Worm (Caenorhabditis elegans) whole organism, young adult: ENCODE data around the gene VZK822L.2.

Source experiments
- B0035.1 ChIP-seq: sonication (generic microtip); optimal IDR thresholded peaks from 2 replicates; lab custom pipeline; 2016; ENCODE audit warnings: missing genetic modification characterization, mild to moderate bottlenecking, missing compliant biosample characterization, missing genotype, missing genetic modification reagents
- B0261.1 ChIP-seq: sonication (generic microtip); optimal IDR thresholded peaks from 2 replicates; lab custom pipeline; 2016; ENCODE audit warnings: mild to moderate bottlenecking, missing genetic modification characterization, moderate library complexity, missing compliant biosample characterization
- C17E4.6 ChIP-seq: fragments of 200-800 bp; sonication (Bioruptor generic); IDR thresholded peaks from 2 replicates; pipeline ENCODE4 v1.3.6; 2022; ENCODE audit warnings: missing genetic modification reagents, missing genetic modification characterization, missing compliant biosample characterization
- F10E7.11 ChIP-seq: sonication (generic microtip); optimal IDR thresholded peaks from 2 replicates; lab custom pipeline; 2017; ENCODE audit warnings: mild to moderate bottlenecking, missing genetic modification characterization, moderate library complexity, missing compliant biosample characterization
- F33H1.4 ChIP-seq: fragments of 200-800 bp; sonication (Bioruptor generic); IDR thresholded peaks from 2 replicates; pipeline ENCODE4 v1.3.6; 2022; ENCODE audit warnings: missing genetic modification reagents, missing genetic modification characterization, missing compliant biosample characterization
- F55B11.4 ChIP-seq: sonication (generic microtip); optimal IDR thresholded peaks from 2 replicates; lab custom pipeline; 2016; ENCODE audit warnings: missing compliant biosample characterization, missing genetic modification characterization, borderline replicate concordance; ENCODE audit not compliant: insufficient read depth
- K11D2.4 ChIP-seq: fragments of 200-800 bp; sonication (Bioruptor generic); IDR thresholded peaks from 2 replicates; pipeline ENCODE4 v1.3.6; 2022; ENCODE audit warnings: missing genetic modification reagents, missing genetic modification characterization, missing compliant biosample characterization
- Y67H2A.10 ChIP-seq: fragments of 200-800 bp; sonication (Bioruptor generic); conservative IDR thresholded peaks from 2 replicates; pipeline ENCODE4 v1.3.6; 2022; ENCODE audit warnings: missing genetic modification reagents, missing genetic modification characterization, missing compliant biosample characterization
- akir-1 ChIP-seq: fragments of 200-800 bp; sonication (Bioruptor generic); optimal IDR thresholded peaks from 2 replicates; lab custom pipeline; 2018; ENCODE audit warnings: mild to moderate bottlenecking, missing genetic modification characterization, moderate library complexity, missing compliant biosample characterization
- ama-1 ChIP-seq, 3 experiments: fragments of 150-350 bp in 1 of 3; sonication (generic microtip) in 2 of 3; optimal IDR thresholded peaks; 2 replicates each; lab custom pipeline; 2014 to 2018; ENCODE audit warnings: missing biosample characterization in 2 of 3, missing genetic modification characterization in 2 of 3, missing genetic modification reagents in 2 of 3
- atf-7 ChIP-seq: sonication (generic microtip); optimal IDR thresholded peaks from 2 replicates; lab custom pipeline; 2017; ENCODE audit warnings: mild to moderate bottlenecking, missing genetic modification characterization, missing compliant biosample characterization
- cebp-1 ChIP-seq, 2 experiments: fragments of 200-800 bp in 1 of 2; sonication (Bioruptor generic) in 1 of 2; sonication (generic microtip) in 1 of 2; IDR thresholded peaks in 1 of 2; optimal IDR thresholded peaks in 1 of 2; 2 replicates each; pipeline versions ENCODE4 v1.3.6 to Lab custom; 2017 to 2022; ENCODE audit warnings: missing compliant biosample characterization in 2 of 2, missing genetic modification characterization in 2 of 2, mild to moderate bottlenecking in 1 of 2, missing genetic modification reagents in 1 of 2, moderate library complexity in 1 of 2
- chd-7 ChIP-seq: sonication (generic microtip); optimal IDR thresholded peaks from 2 replicates; lab custom pipeline; 2016; ENCODE audit warnings: mild to moderate bottlenecking, missing genetic modification characterization, moderate library complexity, missing compliant biosample characterization
- dpl-1 ChIP-seq: fragments of 150-350 bp; optimal IDR thresholded peaks from 2 replicates; lab custom pipeline; 2014; ENCODE audit warnings: missing biosample characterization, missing genetic modification reagents, missing genetic modification characterization
- ekl-4 ChIP-seq: fragments of 200-800 bp; sonication (Bioruptor generic); IDR thresholded peaks from 2 replicates; pipeline ENCODE4 v1.3.6; 2022; ENCODE audit warnings: missing genetic modification reagents, missing genetic modification characterization, missing compliant biosample characterization
- ets-4 ChIP-seq: fragments of 200-800 bp; sonication (Bioruptor generic); optimal IDR thresholded peaks from 2 replicates; lab custom pipeline; 2018; ENCODE audit warnings: mild to moderate bottlenecking, missing genetic modification characterization, missing compliant biosample characterization
- hlh-12 ChIP-seq: sonication (generic microtip); optimal IDR thresholded peaks from 2 replicates; lab custom pipeline; 2016; ENCODE audit warnings: missing genetic modification characterization, missing compliant biosample characterization
- hsf-1 ChIP-seq: fragments of 200-800 bp; sonication (Bioruptor generic); IDR thresholded peaks from 2 replicates; pipeline ENCODE4 v1.3.6; 2022; ENCODE audit warnings: missing genetic modification reagents, missing genetic modification characterization, missing compliant biosample characterization
- let-526 ChIP-seq: fragments of 200-800 bp; sonication (Bioruptor generic); IDR thresholded peaks from 2 replicates; pipeline ENCODE4 v1.3.6; 2022; ENCODE audit warnings: missing genetic modification reagents, missing genetic modification characterization, missing compliant biosample characterization
- lsl-1 ChIP-seq: fragments of 200-800 bp; sonication (Bioruptor generic); optimal IDR thresholded peaks from 2 replicates; lab custom pipeline; 2018; ENCODE audit warnings: mild to moderate bottlenecking, missing genetic modification characterization, moderate library complexity, missing compliant biosample characterization
- madf-10 ChIP-seq: sonication (generic microtip); optimal IDR thresholded peaks from 2 replicates; lab custom pipeline; 2016; ENCODE audit warnings: mild to moderate bottlenecking, missing genetic modification characterization, missing compliant biosample characterization
- madf-6 ChIP-seq: fragments of 200-800 bp; sonication (Bioruptor generic); IDR thresholded peaks from 2 replicates; pipeline ENCODE4 v1.3.6; 2022; ENCODE audit warnings: missing genetic modification reagents, missing genetic modification characterization, missing compliant biosample characterization
- nfya-1 ChIP-seq: sonication (generic microtip); optimal IDR thresholded peaks from 2 replicates; lab custom pipeline; 2017; ENCODE audit warnings: antibody characterized with exemption, missing compliant biosample characterization, missing genetic modification characterization, borderline replicate concordance; ENCODE audit not compliant: insufficient read depth
- nhr-80 ChIP-seq: sonication (generic microtip); optimal IDR thresholded peaks from 2 replicates; lab custom pipeline; 2016; ENCODE audit warnings: missing genetic modification characterization, missing compliant biosample characterization
- nhr-90 ChIP-seq: sonication (generic microtip); optimal IDR thresholded peaks from 2 replicates; lab custom pipeline; 2016; ENCODE audit warnings: missing genotype, mild to moderate bottlenecking, missing genetic modification characterization, missing compliant biosample characterization
- rcor-1 ChIP-seq: fragments of 200-800 bp; sonication (Bioruptor generic); IDR thresholded peaks from 2 replicates; pipeline ENCODE4 v1.3.6; 2022; ENCODE audit warnings: missing genetic modification reagents, missing genetic modification characterization, missing compliant biosample characterization
- repo-1 ChIP-seq: sonication (generic microtip); optimal IDR thresholded peaks from 2 replicates; lab custom pipeline; 2017; ENCODE audit warnings: mild to moderate bottlenecking, missing genetic modification characterization, missing compliant biosample characterization
- snpc-1.1 ChIP-seq: sonication (generic microtip); optimal IDR thresholded peaks from 2 replicates; lab custom pipeline; 2017; ENCODE audit warnings: missing genetic modification characterization, mild to moderate bottlenecking, missing compliant biosample characterization, antibody characterized with exemption, moderate library complexity, missing genotype, missing genetic modification reagents; ENCODE audit not compliant: insufficient read depth
- snpc-4 ChIP-seq, 5 experiments: fragments of 150-350 bp in 1 of 5; sonication (generic microtip) in 4 of 5; optimal IDR thresholded peaks; 2 replicates each; lab custom pipeline; 2014 to 2018; ENCODE audit warnings: missing genetic modification characterization in 5 of 5, missing biosample characterization in 3 of 5, antibody characterized with exemption in 2 of 5, mild to moderate bottlenecking in 2 of 5, missing compliant biosample characterization in 2 of 5, missing genotype in 2 of 5, moderate library complexity in 2 of 5, missing genetic modification reagents in 1 of 5
- somi-1 ChIP-seq: fragments of 200-800 bp; sonication (Bioruptor generic); optimal IDR thresholded peaks from 2 replicates; lab custom pipeline; 2018; ENCODE audit warnings: mild to moderate bottlenecking, missing genetic modification characterization, missing compliant biosample characterization
- tbp1 ChIP-seq: fragments of 200-800 bp; sonication (Bioruptor generic); optimal IDR thresholded peaks from 2 replicates; lab custom pipeline; 2018; ENCODE audit warnings: mild to moderate bottlenecking, missing genetic modification characterization, missing compliant biosample characterization
- tlf-1 ChIP-seq: fragments of 200-800 bp; sonication (Bioruptor generic); optimal IDR thresholded peaks from 2 replicates; lab custom pipeline; 2018; ENCODE audit warnings: mild to moderate bottlenecking, missing genetic modification characterization, missing compliant biosample characterization
- unc-62 ChIP-seq: fragments of 150-350 bp; optimal IDR thresholded peaks from 2 replicates; lab custom pipeline; 2014; ENCODE audit warnings: missing biosample characterization, missing genetic modification reagents, missing genetic modification characterization
- ztf-22 ChIP-seq: fragments of 200-800 bp; sonication (Bioruptor generic); optimal IDR thresholded peaks from 2 replicates; lab custom pipeline; 2018; ENCODE audit warnings: mild to moderate bottlenecking, missing genetic modification characterization, moderate library complexity, missing compliant biosample characterization
- ztf-26 ChIP-seq: sonication (generic microtip); optimal IDR thresholded peaks from 2 replicates; lab custom pipeline; 2017; ENCODE audit warnings: missing genetic modification characterization, missing compliant biosample characterization

Gene VZK822L.2

DNA sequence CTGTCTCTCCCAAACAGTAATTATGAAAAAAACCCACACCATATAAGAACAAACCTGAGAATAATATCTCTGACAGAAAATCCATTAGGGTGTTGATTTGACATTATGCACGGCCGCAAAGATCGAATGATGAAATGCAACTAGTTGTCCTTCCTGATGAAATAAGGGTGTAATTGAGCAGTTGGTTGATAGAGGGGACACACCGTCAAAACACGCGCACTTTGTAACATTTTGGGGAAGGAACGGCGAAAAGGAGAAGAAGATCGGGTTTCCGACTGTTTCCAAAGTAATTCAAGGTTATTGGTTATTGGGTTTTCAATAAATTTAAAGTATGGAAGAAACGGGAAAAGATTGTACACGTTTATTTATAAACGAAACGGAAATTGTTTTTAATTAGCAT lies 10.2 kb downstream of the VZK822L.2 start, which contains the start of gene ZK822.1:
ZK822.1 (minus strand) TSS at position 121 of the 400 bp plus-strand sequence.
- no peak for TF ChIP-seq rcor-1 (GFP tag; lab: Robert Waterston, UW)
- TF ChIP-seq repo-1: no peak
- TF ChIP-seq Y67H2A.10 (GFP tag; lab: Robert Waterston, UW): no peak
- no peak for TF ChIP-seq snpc-1.1 (tag; lab: Kevin White, UChicago)
- TF ChIP-seq cebp-1 (GFP tag; IDR thresholded peaks at IDR 0.05; lab: Robert Waterston, UW): no peak
- peak; percentile 10 for TF ChIP-seq cebp-1 (tag; optimal IDR thresholded peaks at IDR 0.05; lab: Kevin White, UChicago)
- TF ChIP-seq nhr-90 (tag; lab: Kevin White, UChicago): no peak

DNA sequence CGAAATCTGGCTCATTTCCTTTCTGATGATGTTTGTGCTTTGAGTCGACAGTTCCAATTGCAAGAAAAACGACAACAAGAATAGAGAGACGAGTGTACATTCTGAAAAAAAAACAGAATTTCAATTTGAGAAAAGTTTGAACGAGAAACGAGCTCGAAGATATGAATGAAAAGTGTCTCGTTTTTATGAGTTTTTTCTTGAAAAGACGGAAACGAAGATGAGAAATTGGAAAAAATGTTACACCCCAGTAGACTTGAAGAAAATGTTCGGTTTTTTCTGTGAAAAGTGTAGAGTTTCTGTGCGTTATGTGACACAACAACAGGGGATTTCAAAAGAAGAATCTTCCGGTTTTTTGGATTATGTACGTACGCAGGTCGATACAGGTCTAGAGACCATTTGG lies 11.3 kb downstream of the VZK822L.2 start, which contains the start of gene srlf-31:
srlf-31 (minus strand) TSS at position 101 of the 400 bp plus-strand sequence.
- TF ChIP-seq madf-10 (no peak), K11D2.4 (GFP tag; lab: Robert Waterston, UW) (no peak), atf-7 (tag; lab: Kevin White, UChicago) (no peak), snpc-4 (GFP tag; optimal IDR thresholded peaks at IDR 0.05; lab: Kevin White, UChicago) (no peak), snpc-4 (tag; optimal IDR thresholded peaks at IDR 0.05; lab: Kevin White, UChicago) (no peak), F55B11.4 (tag; lab: Kevin White, UChicago) (no peak), chd-7 (no peak), F33H1.4 (GFP tag; lab: Robert Waterston, UW) (no peak), dpl-1 (GFP tag; lab: Kevin White, UChicago) (no peak), ztf-22 (GFP tag; lab: Kevin White, UChicago) (no peak), ztf-26 (tag; lab: Kevin White, UChicago) (no peak), madf-6 (no peak), C17E4.6 (GFP tag; lab: Robert Waterston, UW) (no peak), B0035.1 (tag; lab: Kevin White, UChicago) (no peak)

ce11 chrIV:11924092-11924491 lies 12.3 kb downstream of the VZK822L.2 start:
- TF ChIP-seq B0261.1 (tag; lab: Kevin White, UChicago) (no peak), akir-1 (no peak), hlh-12 (no peak), tlf-1 (GFP tag; lab: Kevin White, UChicago) (no peak), hsf-1 (GFP tag; lab: Robert Waterston, UW) (no peak), F10E7.11 (no peak), somi-1 (GFP tag; lab: Kevin White, UChicago) (no peak), unc-62 (GFP tag; lab: Kevin White, UChicago) (no peak), rcor-1 (GFP tag; lab: Robert Waterston, UW) (no peak), nfya-1 (tag; lab: Kevin White, UChicago) (no peak), let-526 (no peak), ama-1 (optimal IDR thresholded peaks at IDR 0.05; lab: Kevin White, UChicago) (no peak), ama-1 (GFP tag; optimal IDR thresholded peaks at IDR 0.05; lab: Kevin White, UChicago) (no peak), ekl-4 (GFP tag; lab: Robert Waterston, UW) (no peak), ets-4 (no peak), nhr-80 (tag; lab: Kevin White, UChicago) (no peak), tbp1 (GFP tag; lab: Kevin White, UChicago) (no peak), lsl-1 (no peak)
